Fruit fly (Drosophila melanogaster) whole organism, prepupa: ENCODE measurements around the gene Jhbp16.

Source experiments
- Blimp-1 ChIP-seq: fragments of 200-800 bp; sonication (Bioruptor generic); optimal IDR thresholded peaks from 3 replicates; lab custom pipeline; 2017; ENCODE audit warnings: missing biosample characterization, missing genetic modification characterization, mild to moderate bottlenecking, moderate library complexity, missing genetic modification reagents
- CG10669 ChIP-seq: fragments of 200-800 bp; sonication (Bioruptor generic); optimal IDR thresholded peaks from 3 replicates; lab custom pipeline; 2018; ENCODE audit warnings: missing biosample characterization, mild to moderate bottlenecking, missing genetic modification characterization, moderate library complexity
- CG11294 ChIP-seq: fragments of 200-800 bp; sonication (Bioruptor generic); IDR thresholded peaks from 2 replicates; pipeline ENCODE4 v1.3.6; 2022; ENCODE audit warnings: missing biosample characterization, missing genetic modification characterization
- CG11762 ChIP-seq: fragments of 200-800 bp; sonication (Bioruptor generic); optimal IDR thresholded peaks from 3 replicates; lab custom pipeline; 2016; ENCODE audit warnings: missing biosample characterization, missing genetic modification characterization; ENCODE audit not compliant: insufficient read depth
- CG11902 ChIP-seq: fragments of 200-800 bp; sonication (Bioruptor generic); optimal IDR thresholded peaks from 3 replicates; lab custom pipeline; 2016; ENCODE audit warnings: missing biosample characterization, missing genetic modification characterization
- CG15336 ChIP-seq: fragments of 200-800 bp; sonication (Bioruptor generic); IDR thresholded peaks from 2 replicates; pipeline ENCODE4 v1.3.6; 2022; ENCODE audit warnings: missing biosample characterization, missing genetic modification characterization
- CG16779 ChIP-seq: fragments of 200-800 bp; sonication (Bioruptor generic); optimal IDR thresholded peaks from 3 replicates; lab custom pipeline; 2017; ENCODE audit warnings: missing biosample characterization, mild to moderate bottlenecking, missing genetic modification characterization
- CG3032 ChIP-seq: fragments of 200-800 bp; optimal IDR thresholded peaks from 2 replicates; lab custom pipeline; 2019; ENCODE audit warnings: missing biosample characterization, mild to moderate bottlenecking, missing genetic modification characterization, moderate library complexity
- CG31627 ChIP-seq: fragments of 200-800 bp; sonication (Bioruptor generic); optimal IDR thresholded peaks from 3 replicates; lab custom pipeline; 2016; ENCODE audit warnings: missing biosample characterization, missing genetic modification characterization
- CG34406 ChIP-seq: fragments of 200-800 bp; sonication (Bioruptor generic); optimal IDR thresholded peaks from 3 replicates; lab custom pipeline; 2016; ENCODE audit warnings: missing biosample characterization, missing genetic modification characterization
- CG3919 ChIP-seq: fragments of 200-800 bp; sonication (Bioruptor generic); optimal IDR thresholded peaks from 3 replicates; lab custom pipeline; 2016; ENCODE audit warnings: missing biosample characterization, missing genetic modification characterization
- CG6163 ChIP-seq: fragments of 200-800 bp; sonication (Bioruptor generic); IDR thresholded peaks from 3 replicates; pipeline ENCODE4 v1.3.6; 2022; ENCODE audit warnings: missing biosample characterization, missing genetic modification characterization
- CG6276 ChIP-seq: fragments of 200-800 bp; sonication (Bioruptor generic); optimal IDR thresholded peaks from 2 replicates; lab custom pipeline; 2017; ENCODE audit warnings: missing biosample characterization, mild to moderate bottlenecking, missing genetic modification characterization
- CG6792 ChIP-seq: fragments of 200-800 bp; sonication (Bioruptor generic); optimal IDR thresholded peaks from 3 replicates; lab custom pipeline; 2016; ENCODE audit warnings: missing biosample characterization, missing genetic modification characterization
- CG6854 ChIP-seq: fragments of 200-800 bp; sonication (Bioruptor generic); optimal IDR thresholded peaks from 2 replicates; lab custom pipeline; 2017; ENCODE audit warnings: missing biosample characterization, mild to moderate bottlenecking, missing genetic modification characterization
- CG8119 ChIP-seq: fragments of 200-800 bp; sonication (Bioruptor generic); IDR thresholded peaks from 3 replicates; pipeline ENCODE4 v1.3.6; 2022; ENCODE audit warnings: missing biosample characterization, missing genetic modification characterization
- CG8632 ChIP-seq: fragments of 200-800 bp; sonication (Bioruptor generic); optimal IDR thresholded peaks from 3 replicates; lab custom pipeline; 2016; ENCODE audit warnings: missing biosample characterization, missing genetic modification characterization
- CG9139 ChIP-seq: fragments of 200-800 bp; sonication (Bioruptor generic); optimal IDR thresholded peaks from 3 replicates; lab custom pipeline; 2017; ENCODE audit warnings: missing biosample characterization, mild to moderate bottlenecking, missing genetic modification characterization
- Eip75B ChIP-seq: fragments of 200-800 bp; sonication (Bioruptor generic); optimal IDR thresholded peaks from 3 replicates; lab custom pipeline; 2016; ENCODE audit warnings: missing biosample characterization, missing genetic modification characterization
- Eip78C ChIP-seq: fragments of 200-800 bp; sonication (Bioruptor generic); peaks from one replicate; lab custom pipeline; 2016; ENCODE audit warnings: missing biosample characterization, missing genetic modification characterization
- Eip93F ChIP-seq: fragments of 200-800 bp; sonication (Bioruptor generic); optimal IDR thresholded peaks from 2 replicates; lab custom pipeline; 2016; ENCODE audit warnings: missing biosample characterization, mild to moderate bottlenecking, missing genetic modification characterization
- Ets21C ChIP-seq: fragments of 200-800 bp; sonication (Bioruptor generic); optimal IDR thresholded peaks from 3 replicates; lab custom pipeline; 2016; ENCODE audit warnings: missing biosample characterization, missing genetic modification characterization
- Ets96B ChIP-seq: fragments of 200-800 bp; optimal IDR thresholded peaks from 2 replicates; lab custom pipeline; 2019; ENCODE audit warnings: missing biosample characterization, mild to moderate bottlenecking, missing genetic modification characterization, moderate library complexity
- Hr38 ChIP-seq: sonication (Bioruptor generic); optimal IDR thresholded peaks from 2 replicates; lab custom pipeline; 2016; ENCODE audit warnings: missing biosample characterization, missing genetic modification characterization
- Hr39 ChIP-seq: fragments of 200-800 bp; sonication (Bioruptor generic); optimal IDR thresholded peaks from 2 replicates; lab custom pipeline; 2016; ENCODE audit warnings: missing biosample characterization, missing genetic modification characterization
- Lpt ChIP-seq: fragments of 200-800 bp; sonication (Bioruptor generic); optimal IDR thresholded peaks from 3 replicates; lab custom pipeline; 2016; ENCODE audit warnings: missing biosample characterization, missing genetic modification characterization
- Met ChIP-seq: fragments of 200-800 bp; sonication (Bioruptor generic); optimal IDR thresholded peaks from 3 replicates; lab custom pipeline; 2016; ENCODE audit warnings: missing biosample characterization, missing genetic modification characterization
- Smox ChIP-seq: fragments of 200-800 bp; sonication (Bioruptor generic); optimal IDR thresholded peaks from 3 replicates; lab custom pipeline; 2016; ENCODE audit warnings: missing biosample characterization, missing genetic modification characterization
- Sox102F ChIP-seq: fragments of 200-800 bp; sonication (Bioruptor generic); optimal IDR thresholded peaks from 2 replicates; lab custom pipeline; 2016; ENCODE audit warnings: missing biosample characterization, mild to moderate bottlenecking, missing genetic modification characterization
- Sox14 ChIP-seq: fragments of 200-800 bp; sonication (Bioruptor generic); optimal IDR thresholded peaks from 3 replicates; lab custom pipeline; 2016; ENCODE audit warnings: missing biosample characterization, missing genetic modification characterization
- achi ChIP-seq: fragments of 200-800 bp; sonication (Bioruptor generic); optimal IDR thresholded peaks from 3 replicates; lab custom pipeline; 2016; ENCODE audit warnings: missing biosample characterization, missing genetic modification characterization
- acj6 ChIP-seq: fragments of 200-800 bp; sonication (Bioruptor generic); optimal IDR thresholded peaks from 3 replicates; lab custom pipeline; 2016; ENCODE audit warnings: missing biosample characterization, missing genetic modification characterization
- cyc ChIP-seq: fragments of 200-800 bp; sonication (Bioruptor generic); optimal IDR thresholded peaks from 3 replicates; lab custom pipeline; 2016; ENCODE audit warnings: missing biosample characterization, missing genetic modification characterization
- eg ChIP-seq: fragments of 200-800 bp; sonication (Bioruptor generic); IDR thresholded peaks from 3 replicates; pipeline ENCODE4 v1.3.6; 2022; ENCODE audit warnings: missing biosample characterization, missing genetic modification characterization
- fd59A ChIP-seq: fragments of 200-800 bp; sonication (Bioruptor generic); optimal IDR thresholded peaks from 2 replicates; lab custom pipeline; 2017; ENCODE audit warnings: missing biosample characterization, mild to moderate bottlenecking, missing genetic modification characterization, missing genetic modification reagents
- fkh ChIP-seq: fragments of 200-800 bp; sonication (Bioruptor generic); optimal IDR thresholded peaks from 3 replicates; lab custom pipeline; 2017; ENCODE audit warnings: missing biosample characterization, mild to moderate bottlenecking, missing genetic modification characterization, moderate library complexity
- net ChIP-seq: fragments of 200-800 bp; sonication (Bioruptor generic); optimal IDR thresholded peaks from 3 replicates; lab custom pipeline; 2016; ENCODE audit warnings: missing biosample characterization, missing genetic modification characterization
- pdm3 ChIP-seq: fragments of 200-800 bp; sonication (Bioruptor generic); optimal IDR thresholded peaks from 3 replicates; lab custom pipeline; 2016; ENCODE audit warnings: missing biosample characterization, missing genetic modification characterization
- salr ChIP-seq, 2 experiments: fragments of 200-800 bp; sonication (Bioruptor generic); optimal IDR thresholded peaks; 3 replicates each; lab custom pipeline; 2016 to 2018; ENCODE audit warnings: missing biosample characterization in 2 of 2, missing genetic modification characterization in 2 of 2, mild to moderate bottlenecking in 1 of 2
- spab ChIP-seq: fragments of 200-800 bp; sonication (Bioruptor generic); optimal IDR thresholded peaks from 2 replicates; lab custom pipeline; 2017; ENCODE audit warnings: missing biosample characterization, mild to moderate bottlenecking, missing genetic modification characterization, missing genetic modification reagents
- ss ChIP-seq, 2 experiments: fragments of 200-800 bp; sonication (Bioruptor generic); optimal IDR thresholded peaks; 2 replicates in 1 of 2; 3 replicates in 1 of 2; lab custom pipeline; 2017 to 2018; ENCODE audit warnings: mild to moderate bottlenecking in 2 of 2, missing biosample characterization in 2 of 2, missing genetic modification characterization in 2 of 2, moderate library complexity in 1 of 2
- svp ChIP-seq: fragments of 200-800 bp; sonication (Bioruptor generic); peaks from one replicate; lab custom pipeline; 2016; ENCODE audit warnings: missing biosample characterization, missing genetic modification characterization
- vri ChIP-seq: fragments of 200-800 bp; sonication (Bioruptor generic); optimal IDR thresholded peaks from 3 replicates; lab custom pipeline; 2016; ENCODE audit warnings: missing biosample characterization, mild to moderate bottlenecking, missing genetic modification characterization

Gene Jhbp16

DNA sequence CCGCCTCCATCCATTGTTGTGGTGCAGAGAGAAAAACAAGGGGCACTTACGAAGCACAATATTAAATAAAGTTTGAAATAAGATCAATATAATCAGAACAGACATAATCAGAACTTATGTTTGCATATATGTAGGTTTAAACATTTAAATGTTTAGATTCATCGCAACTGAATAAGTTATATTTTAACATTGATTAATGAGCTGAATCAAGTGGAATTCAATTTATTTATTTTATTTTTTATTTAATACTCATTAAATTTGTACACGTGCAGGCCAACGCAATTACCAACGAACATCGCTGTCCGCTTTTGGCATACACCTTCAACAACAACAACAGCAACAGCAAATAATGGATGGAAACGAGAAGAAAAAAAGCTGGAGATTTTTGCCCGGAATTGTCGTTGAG, 34.7 kb downstream of the Jhbp16 start (continued):
- TF ChIP-seq CG31627 (GFP tag; lab: Kevin White, UChicago) (peak; percentile 46), salr (GFP tag; optimal IDR thresholded peaks at IDR 0.05; lab: Kevin White, UChicago) (peak; percentile 63 to 78), Hr39 (GFP tag; lab: Kevin White, UChicago) (peak; percentile 46), acj6 (GFP tag; lab: Kevin White, UChicago) (peak; percentile 85), Eip93F (peak; percentile 8), cyc (peak; percentile 47), Blimp-1 (GFP tag; lab: Kevin White, UChicago) (peak; percentile 32), fkh (GFP tag; lab: Kevin White, UChicago) (no peak)

dm6 chr3R:21700458-21700857, 36.3 kb downstream of the Jhbp16 start:
- TF ChIP-seq eg (GFP tag; lab: Robert Waterston, UW) (no peak), Eip78C (peak; percentile 6), Blimp-1 (GFP tag; lab: Kevin White, UChicago) (peak; percentile 72)

DNA sequence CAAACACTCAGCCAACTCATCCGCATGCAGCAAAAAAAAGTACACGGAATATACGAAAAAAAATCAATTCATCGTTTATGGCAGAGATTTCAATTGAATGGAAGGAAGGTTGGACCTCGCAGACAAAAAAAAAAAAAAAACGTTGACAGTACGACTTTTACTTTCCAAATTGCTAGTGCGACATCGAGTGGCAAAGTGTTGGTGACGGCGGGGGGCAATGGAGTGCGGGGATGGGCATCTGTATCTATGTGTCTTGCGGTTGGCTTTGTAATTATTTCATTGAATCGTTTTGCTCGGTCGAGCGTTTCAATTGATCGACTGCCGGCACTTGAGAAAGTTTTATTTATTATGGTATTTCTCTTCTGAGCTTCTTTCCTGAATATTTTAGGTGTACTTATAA, 37.3 kb downstream of the Jhbp16 start:
- TF ChIP-seq Ets96B (tag; lab: Kevin White, UChicago) (no peak), net (GFP tag; lab: Kevin White, UChicago) (no peak), CG6792 (GFP tag; lab: Kevin White, UChicago) (no peak), acj6 (GFP tag; lab: Kevin White, UChicago) (no peak), CG6276 (GFP tag; lab: Kevin White, UChicago) (no peak), CG8119 (GFP tag; lab: Robert Waterston, UW) (no peak), achi (GFP tag; lab: Kevin White, UChicago) (no peak), svp (GFP tag; lab: Kevin White, UChicago) (no peak), CG16779 (tag; lab: Kevin White, UChicago) (no peak), Eip75B (no peak), Sox14 (GFP tag; lab: Kevin White, UChicago) (no peak)

DNA sequence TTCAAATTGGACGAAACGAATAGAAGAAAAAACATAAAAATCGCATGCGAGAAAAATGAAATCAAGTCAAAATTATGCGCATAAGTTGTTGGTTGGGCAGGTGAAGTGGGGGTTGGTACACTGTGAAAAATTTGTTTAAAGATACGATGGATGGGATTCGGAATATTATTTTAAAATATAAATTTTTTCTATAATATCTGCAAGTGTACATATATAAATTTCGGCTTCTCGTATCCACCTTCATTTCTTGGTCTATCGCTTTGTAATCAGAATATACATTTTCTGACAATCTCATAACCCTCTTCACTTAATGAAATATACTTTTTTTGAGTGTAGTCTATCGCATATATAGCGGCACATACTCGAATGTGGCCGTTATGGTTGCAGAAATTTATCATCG, 39.2 kb downstream of the Jhbp16 start:
- peak; percentile 79 for TF ChIP-seq eg (GFP tag; lab: Robert Waterston, UW)
- TF ChIP-seq CG10669 (GFP tag; lab: Kevin White, UChicago): no peak
- peak; percentile 42 for TF ChIP-seq Met (GFP tag; lab: Kevin White, UChicago)
- peak; percentile 64 for TF ChIP-seq CG3919 (GFP tag; lab: Kevin White, UChicago)
- TF ChIP-seq fkh (GFP tag; lab: Kevin White, UChicago): no peak
- TF ChIP-seq CG16779 (tag; lab: Kevin White, UChicago): no peak
- peak in 1 of 2 experiments; percentile 62 for TF ChIP-seq salr (GFP tag; optimal IDR thresholded peaks at IDR 0.05; lab: Kevin White, UChicago)
- TF ChIP-seq Lpt (GFP tag; lab: Kevin White, UChicago): peak; percentile 60
- peak; percentile 3 for TF ChIP-seq Smox (GFP tag; lab: Kevin White, UChicago)
- no peak for TF ChIP-seq Blimp-1 (GFP tag; lab: Kevin White, UChicago)
- no peak for TF ChIP-seq Sox14 (GFP tag; lab: Kevin White, UChicago)
- peak; percentile 80 for TF ChIP-seq CG6276 (GFP tag; lab: Kevin White, UChicago)
- TF ChIP-seq CG6854: no peak
- no peak for TF ChIP-seq Ets96B (tag; lab: Kevin White, UChicago)
- TF ChIP-seq ss (GFP tag; optimal IDR thresholded peaks at IDR 0.05; lab: Kevin White, UChicago): no peak
- peak; percentile 75 for TF ChIP-seq svp (GFP tag; lab: Kevin White, UChicago)
- no peak for TF ChIP-seq Hr38 (GFP tag; lab: Kevin White, UChicago)
- TF ChIP-seq pdm3: peak; percentile 49
- TF ChIP-seq Ets21C (GFP tag; lab: Kevin White, UChicago): no peak
- no peak for TF ChIP-seq CG31627 (GFP tag; lab: Kevin White, UChicago)
- TF ChIP-seq CG15336 (GFP tag; lab: Robert Waterston, UW): peak; percentile 85
- TF ChIP-seq Sox102F (GFP tag; lab: Kevin White, UChicago): peak; percentile 16
- no peak for TF ChIP-seq CG11902
- TF ChIP-seq net (GFP tag; lab: Kevin White, UChicago): peak; percentile 42
- no peak for TF ChIP-seq cyc
- TF ChIP-seq CG3032 (tag; lab: Kevin White, UChicago): no peak
- no peak for TF ChIP-seq CG9139 (GFP tag; lab: Kevin White, UChicago)
- TF ChIP-seq CG8632 (GFP tag; lab: Kevin White, UChicago): peak; percentile 36
- TF ChIP-seq vri: no peak
- TF ChIP-seq spab (GFP tag; lab: Kevin White, UChicago): no peak
- TF ChIP-seq CG11762 (GFP tag; lab: Kevin White, UChicago): peak; percentile 31
- peak; percentile 7 for TF ChIP-seq Hr39 (GFP tag; lab: Kevin White, UChicago)
- no peak for TF ChIP-seq CG11294 (GFP tag; lab: Robert Waterston, UW)
- TF ChIP-seq CG6163 (GFP tag; lab: Robert Waterston, UW): peak; percentile 43; the same call in 1 of the 3 replicates
- no peak for TF ChIP-seq fd59A (GFP tag; lab: Kevin White, UChicago)
- peak; percentile 36 for TF ChIP-seq CG34406
- TF ChIP-seq achi (GFP tag; lab: Kevin White, UChicago): peak; percentile 58
- peak; percentile 14 for TF ChIP-seq Eip75B
